Fruit fly (Drosophila melanogaster) whole organism, prepupa: Measurements from ENCODE around the gene CG13063.

Experiments used
- CG10631 ChIP-seq: fragments of 200-800 bp; sonication (Bioruptor generic); optimal IDR thresholded peaks from 2 replicates; lab custom pipeline; 2016; ENCODE audit warnings: missing biosample characterization, missing genetic modification characterization
- CG15336 ChIP-seq: fragments of 200-800 bp; sonication (Bioruptor generic); IDR thresholded peaks from 2 replicates; pipeline ENCODE4 v1.3.6; 2022; ENCODE audit warnings: missing biosample characterization, missing genetic modification characterization
- OdsH ChIP-seq: fragments of 200-800 bp; sonication (Bioruptor generic); optimal IDR thresholded peaks from 3 replicates; lab custom pipeline; 2016; ENCODE audit warnings: missing biosample characterization, missing genetic modification characterization

- no peak for TF ChIP-seq OdsH (GFP tag; lab: Kevin White, UChicago)
- no peak for TF ChIP-seq CG10631 (GFP tag; lab: Kevin White, UChicago)
- no peak for TF ChIP-seq CG15336 (GFP tag; lab: Robert Waterston, UW)
Observed at dm6 chr3L:16257118-16257627, 49.2 kb upstream of the CG13063 start, which contains the start of gene CG13054.
